Fruit fly (Drosophila melanogaster): ENCODE measurements around the gene Akr1B.

Akr1B gene

dm6 chr3L:11648410-11648809 lies 24.2 kb upstream of the Akr1B start, which contains the start of the genes RIOK1 and Polr3H (continued):
- TF ChIP-seq ci (GFP tag; IDR thresholded peaks at IDR 0.05): peak; percentile 65; the same call in 2 of the 3 replicates
- peak; percentile 76; the same call in 2 of the 3 replicates for TF ChIP-seq CG34422 (GFP tag; IDR thresholded peaks at IDR 0.05)
- TF ChIP-seq knrl (GFP tag; IDR thresholded peaks at IDR 0.05; ENCODE audit: partially characterized antibody): no peak; the same call in 2 of the 3 replicates
- TF ChIP-seq CG9437 (GFP tag; optimal IDR thresholded peaks at IDR 0.05): no peak
- TF ChIP-seq CG33557 (GFP tag; optimal IDR thresholded peaks at IDR 0.05): peak; percentile 23
- peak; percentile 33; the same call in 1 of the 3 replicates for TF ChIP-seq H15 (GFP tag; IDR thresholded peaks at IDR 0.05)
- TF ChIP-seq CG14860 (GFP tag; IDR thresholded peaks at IDR 0.05; ENCODE audit: partially characterized antibody): no peak
- TF ChIP-seq dmrt11E (tag; optimal IDR thresholded peaks at IDR 0.05): peak; percentile 46
- peak; percentile 79 for TF ChIP-seq Dip3 (GFP tag; optimal IDR thresholded peaks at IDR 0.05)
- TF ChIP-seq Dll (GFP tag; IDR thresholded peaks at IDR 0.05; ENCODE audit: partially characterized antibody): peak; percentile 54; the same call in 1 of the 4 replicates
- peak; percentile 61 for TF ChIP-seq Atf-2 (GFP tag; optimal IDR thresholded peaks at IDR 0.05)
- TF ChIP-seq CG32767 (GFP tag; IDR thresholded peaks at IDR 0.05): peak; percentile 11; the same call in 1 of the 2 replicates
- TF ChIP-seq Stat92E (GFP tag; optimal IDR thresholded peaks at IDR 0.05): no peak
- TF ChIP-seq toy (GFP tag; IDR thresholded peaks at IDR 0.05): no peak
- no peak for TF ChIP-seq pb (GFP tag; optimal IDR thresholded peaks at IDR 0.05)
- peak; percentile 74 for TF ChIP-seq tgo (GFP tag; IDR thresholded peaks at IDR 0.05)
- TF ChIP-seq CG11085 (GFP tag; IDR thresholded peaks at IDR 0.05): no peak
- no peak for TF ChIP-seq salm (tag; optimal IDR thresholded peaks at IDR 0.05)
- TF ChIP-seq Doc3 (GFP tag; IDR thresholded peaks at IDR 0.05; ENCODE audit: partially characterized antibody): no peak
- TF ChIP-seq CG11695 (GFP tag; IDR thresholded peaks at IDR 0.05): peak; percentile 59; the same call in 1 of the 3 replicates
- TF ChIP-seq NK7.1 (GFP tag; optimal IDR thresholded peaks at IDR 0.05): no peak
- TF ChIP-seq CG8765 (GFP tag; IDR thresholded peaks at IDR 0.05): no peak
- peak; percentile 6 for TF ChIP-seq jing (GFP tag; optimal IDR thresholded peaks at IDR 0.05)
- TF ChIP-seq HLH3B (GFP tag; IDR thresholded peaks at IDR 0.05): peak; percentile 49; the same call in 1 of the 2 replicates
- TF ChIP-seq CG11093 (GFP tag; IDR thresholded peaks at IDR 0.05): 0 out of 3 replicates have a peak, but pooled peaks have one; percentile 7
- TF ChIP-seq jigr1 (GFP tag; IDR thresholded peaks at IDR 0.05): no peak
- peak; percentile 54; the same call in 1 of the 2 replicates for TF ChIP-seq Atf6 (GFP tag; IDR thresholded peaks at IDR 0.05)
- no peak for TF ChIP-seq CG6654 (GFP tag; optimal IDR thresholded peaks at IDR 0.05)
- TF ChIP-seq br (optimal IDR thresholded peaks at IDR 0.05): no peak
- TF ChIP-seq Hr51 (GFP tag; optimal IDR thresholded peaks at IDR 0.05): peak in 1 of 2 experiments; percentile 63
- peak; percentile 55; the same call in 1 of the 3 replicates for TF ChIP-seq CG11456 (GFP tag; IDR thresholded peaks at IDR 0.05)
- no peak; the same call in 1 of the 2 replicates for TF ChIP-seq CG14667 (GFP tag; IDR thresholded peaks at IDR 0.05)
- TF ChIP-seq dati (GFP tag; IDR thresholded peaks at IDR 0.05): no peak
- no peak for TF ChIP-seq hb (GFP tag; IDR thresholded peaks at IDR 0.05; ENCODE audit: partially characterized antibody)
- TF ChIP-seq trh (GFP tag; optimal IDR thresholded peaks at IDR 0.05): peak; percentile 29
- peak; percentile 75 for TF ChIP-seq pzg (GFP tag; optimal IDR thresholded peaks at IDR 0.05)
- TF ChIP-seq Jarid2 (GFP tag; optimal IDR thresholded peaks at IDR 0.05): no peak
- TF ChIP-seq CG9876 (GFP tag; optimal IDR thresholded peaks at IDR 0.05): peak; percentile 30
- no peak; the same call in 2 of the 3 replicates for TF ChIP-seq CG17361 (GFP tag; IDR thresholded peaks at IDR 0.05)
- TF ChIP-seq Hsf (GFP tag; optimal IDR thresholded peaks at IDR 0.05): peak; percentile 85
- peak; percentile 67; the same call in 1 of the 2 replicates for TF ChIP-seq Xrp1 (GFP tag; IDR thresholded peaks at IDR 0.05)
- no peak for TF ChIP-seq caup (GFP tag; optimal IDR thresholded peaks at IDR 0.05; ENCODE audit: severe bottlenecking)
- TF ChIP-seq dm (GFP tag; optimal IDR thresholded peaks at IDR 0.05): peak; percentile 98
- TF ChIP-seq hth (optimal IDR thresholded peaks at IDR 0.05): no peak
- TF ChIP-seq her (GFP tag; optimal IDR thresholded peaks at IDR 0.05): peak; percentile 63
- TF ChIP-seq Optix (GFP tag; IDR thresholded peaks at IDR 0.05): no peak; the same call in none of the 3 replicates
- TF ChIP-seq CG10274 (GFP tag; optimal IDR thresholded peaks at IDR 0.05): no peak
- TF ChIP-seq CHES-1-like (GFP tag; optimal IDR thresholded peaks at IDR 0.05): peak; percentile 68
- no peak for TF ChIP-seq gsb (GFP tag; IDR thresholded peaks at IDR 0.05)
- TF ChIP-seq CG8290 (GFP tag; optimal IDR thresholded peaks at IDR 0.05): peak; percentile 31
- TF ChIP-seq CG8290 (tag; optimal IDR thresholded peaks at IDR 0.05): no peak

Measured in whole organism, embryonic.